Worm (Caenorhabditis elegans) whole organism, midembryonic: ENCODE results near the gene col-173.

Experiments
- T22C8.4 ChIP-seq: fragments of 200-800 bp; sonication (Bioruptor generic); IDR thresholded peaks from 2 replicates; pipeline ENCODE4 v1.3.6; 2022; ENCODE audit warnings: missing genetic modification characterization, missing compliant biosample characterization
- cog-1 ChIP-seq: sonication (generic microtip); optimal IDR thresholded peaks from 2 replicates; lab custom pipeline; 2016; ENCODE audit warnings: missing genetic modification characterization, missing compliant biosample characterization
- flt-1 ChIP-seq: fragments of 200-800 bp; sonication (Bioruptor generic); IDR thresholded peaks from 2 replicates; pipeline ENCODE4 v1.3.6; 2022; ENCODE audit warnings: missing genetic modification characterization, missing compliant biosample characterization
- klf-2 ChIP-seq: fragments of 200-800 bp; sonication (Bioruptor generic); conservative IDR thresholded peaks from 2 replicates; pipeline ENCODE4 v1.3.6; 2022; ENCODE audit warnings: missing genetic modification reagents, missing genetic modification characterization, missing compliant biosample characterization
- ref-1 ChIP-seq: fragments of 200-800 bp; sonication (Bioruptor generic); conservative IDR thresholded peaks from 2 replicates; pipeline ENCODE4 v1.3.6; 2022; ENCODE audit warnings: missing genetic modification reagents, missing genetic modification characterization, missing compliant biosample characterization
- tab-1 ChIP-seq: fragments of 200-800 bp; sonication (Bioruptor generic); IDR thresholded peaks from 2 replicates; pipeline ENCODE4 v1.3.6; 2022; ENCODE audit warnings: missing genetic modification characterization, missing compliant biosample characterization
- ztf-23 ChIP-seq: fragments of 200-800 bp; sonication (Bioruptor generic); IDR thresholded peaks from 2 replicates; pipeline ENCODE4 v1.3.6; 2022; ENCODE audit warnings: missing genetic modification reagents, missing genetic modification characterization, missing compliant biosample characterization
- ztf-29 ChIP-seq: fragments of 200-800 bp; sonication (Bioruptor generic); IDR thresholded peaks from 2 replicates; pipeline ENCODE4 v1.3.6; 2022; ENCODE audit warnings: missing genetic modification reagents, missing genetic modification characterization, missing compliant biosample characterization

DNA sequence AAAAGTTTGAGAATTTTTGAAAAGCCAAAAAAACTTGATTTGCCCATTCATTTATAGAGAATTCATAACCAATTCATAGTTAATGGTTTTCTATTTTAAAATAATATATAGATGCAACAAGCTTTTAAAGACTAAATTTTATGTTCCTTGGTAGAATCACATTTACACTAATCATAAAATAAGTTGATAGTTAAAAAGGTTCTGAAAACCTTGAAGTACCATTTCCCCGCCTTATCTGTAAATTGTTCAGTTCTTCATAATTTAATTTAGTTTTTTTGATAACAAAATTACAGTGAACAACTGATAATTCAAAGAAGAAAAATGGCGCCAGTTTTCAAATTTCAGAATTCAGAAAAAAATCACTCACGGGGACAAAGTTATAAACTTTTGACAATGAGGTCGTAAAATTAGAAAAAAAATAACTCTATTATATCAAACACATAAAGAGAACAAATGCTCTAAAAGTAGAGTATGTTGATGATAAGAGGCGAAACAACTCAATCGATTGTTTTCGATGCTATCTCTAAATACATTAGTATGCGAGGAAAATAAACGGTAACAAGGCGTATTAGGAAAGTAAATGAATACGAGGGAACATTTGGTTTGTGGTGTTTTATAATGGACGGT, 8.0 kb upstream of the col-173 start, which contains the start of gene F41C6.7:
- TF ChIP-seq ztf-23 (GFP tag; lab: Robert Waterston, UW), result no peak
- TF ChIP-seq T22C8.4 (GFP tag; lab: Robert Waterston, UW), result no peak
- TF ChIP-seq flt-1 (GFP tag; lab: Robert Waterston, UW), result no peak
- TF ChIP-seq ref-1, result no peak
- no peak for TF ChIP-seq ztf-29 (GFP tag; lab: Robert Waterston, UW)
- TF ChIP-seq tab-1 (GFP tag; lab: Robert Waterston, UW), result no peak
- no peak for TF ChIP-seq cog-1 (tag; lab: Kevin White, UChicago)
- no peak for TF ChIP-seq klf-2 (GFP tag; lab: Robert Waterston, UW)
